Worm (Caenorhabditis elegans): ENCODE data around the gene Y57A10C.8.

ce11 chrII:12452754-12453352, 23.2 kb upstream of the Y57A10C.8 start, which contains the start of the genes sre-35 and sre-33:
- no peak for TF ChIP-seq nhr-76 (tag; optimal IDR thresholded peaks at IDR 0.05)
- TF ChIP-seq ztf-11 (tag; optimal IDR thresholded peaks at IDR 0.05): no peak
- no peak for TF ChIP-seq hlh-1 (tag; optimal IDR thresholded peaks at IDR 0.05)
- no peak for TF ChIP-seq lsy-2 (tag; optimal IDR thresholded peaks at IDR 0.05)
- no peak for TF ChIP-seq lin-13 (tag; optimal IDR thresholded peaks at IDR 0.05)
- no peak for TF ChIP-seq pha-4 (tag; optimal IDR thresholded peaks at IDR 0.05)
- no peak for TF ChIP-seq ceh-39 (tag; optimal IDR thresholded peaks at IDR 0.05)
- TF ChIP-seq blmp-1 (tag; optimal IDR thresholded peaks at IDR 0.05): no peak
- TF ChIP-seq elt-3 (tag; optimal IDR thresholded peaks at IDR 0.05): no peak
- TF ChIP-seq elt-1 (tag; optimal IDR thresholded peaks at IDR 0.05; ENCODE audit: borderline replicate concordance, insufficient read depth): no peak
- TF ChIP-seq unc-62 (GFP tag; optimal IDR thresholded peaks at IDR 0.05): no peak
- TF ChIP-seq mep-1 (tag; optimal IDR thresholded peaks at IDR 0.05): no peak
- TF ChIP-seq drap-1 (GFP tag; optimal IDR thresholded peaks at IDR 0.05): no peak
- TF ChIP-seq snpc-4 (tag; optimal IDR thresholded peaks at IDR 0.05): no peak

All from whole organism, mixed stage, embryonic.